Fruit fly (Drosophila melanogaster) whole organism, pupa: ENCODE results near the gene CG18404.

Source experiments
- CG12605 ChIP-seq: fragments of 200-800 bp; sonication (Bioruptor generic); IDR thresholded peaks from 2 replicates; pipeline ENCODE4 v1.3.6; 2022; ENCODE audit warnings: missing biosample characterization, missing genetic modification characterization
- CG13204 ChIP-seq: fragments of 200-800 bp; sonication (Bioruptor generic); optimal IDR thresholded peaks from 2 replicates; lab custom pipeline; 2018; ENCODE audit warnings: missing biosample characterization, mild to moderate bottlenecking, missing genetic modification characterization, moderate library complexity
- CG15710 ChIP-seq: fragments of 200-800 bp; sonication (Bioruptor generic); optimal IDR thresholded peaks from 2 replicates; lab custom pipeline; 2018; ENCODE audit warnings: missing biosample characterization, mild to moderate bottlenecking, missing genetic modification characterization, moderate library complexity
- CG32121 ChIP-seq: fragments of 200-800 bp; sonication (Bioruptor generic); IDR thresholded peaks from 2 replicates; pipeline ENCODE4 v1.3.6; 2022; ENCODE audit warnings: missing biosample characterization, missing genetic modification characterization
- CG34367 ChIP-seq: fragments of 200-800 bp; sonication (Bioruptor generic); optimal IDR thresholded peaks from 2 replicates; lab custom pipeline; 2018; ENCODE audit warnings: missing biosample characterization, mild to moderate bottlenecking, missing genetic modification characterization
- CG4496 ChIP-seq: fragments of 200-800 bp; sonication (Bioruptor generic); IDR thresholded peaks from 3 replicates; pipeline ENCODE4 v1.3.6; 2022; ENCODE audit warnings: missing biosample characterization, missing genetic modification characterization
- CG8159 ChIP-seq: fragments of 200-800 bp; sonication (Bioruptor generic); optimal IDR thresholded peaks from 3 replicates; lab custom pipeline; 2018; ENCODE audit warnings: missing biosample characterization, mild to moderate bottlenecking, missing genetic modification characterization, moderate library complexity
- CG8301 ChIP-seq: fragments of 200-800 bp; sonication (Bioruptor generic); optimal IDR thresholded peaks from 2 replicates; lab custom pipeline; 2018; ENCODE audit warnings: missing biosample characterization, mild to moderate bottlenecking, missing genetic modification characterization
- D1 ChIP-seq: fragments of 200-800 bp; sonication (Bioruptor generic); optimal IDR thresholded peaks from 2 replicates; lab custom pipeline; 2018; ENCODE audit warnings: missing biosample characterization, mild to moderate bottlenecking, missing genetic modification characterization, moderate library complexity
- EcR ChIP-seq: fragments of 200-800 bp; sonication (Bioruptor generic); optimal IDR thresholded peaks from 3 replicates; lab custom pipeline; 2019; ENCODE audit warnings: missing biosample characterization, missing genetic modification characterization, mild to moderate bottlenecking, moderate library complexity, missing genetic modification reagents
- Pif1B ChIP-seq: fragments of 200-800 bp; sonication (Bioruptor generic); optimal IDR thresholded peaks from 3 replicates; lab custom pipeline; 2016; ENCODE audit warnings: missing biosample characterization, missing genetic modification characterization
- Snoo ChIP-seq: fragments of 200-800 bp; sonication (Bioruptor generic); optimal IDR thresholded peaks from 3 replicates; lab custom pipeline; 2017; ENCODE audit warnings: missing biosample characterization, mild to moderate bottlenecking, missing genetic modification characterization, inconsistent platforms
- fd96Ca ChIP-seq: fragments of 200-800 bp; sonication (Bioruptor generic); IDR thresholded peaks from 3 replicates; pipeline ENCODE4 v1.3.6; 2022; ENCODE audit warnings: missing biosample characterization, missing genetic modification characterization
- rn ChIP-seq: fragments of 200-800 bp; sonication (Bioruptor generic); IDR thresholded peaks from 2 replicates; pipeline ENCODE4 v1.3.6; 2022; ENCODE audit warnings: missing biosample characterization, missing genetic modification characterization

dm6 chr3R:30213697-30214096 is 39.3 kb upstream of the CG18404 start, which contains the start of gene CecB:
- TF ChIP-seq CG32121 (GFP tag; lab: Robert Waterston, UW) (no peak), rn (GFP tag; lab: Robert Waterston, UW) (no peak), CG4496 (GFP tag; lab: Robert Waterston, UW) (no peak), CG34367 (no peak), EcR (GFP tag; lab: Kevin White, UChicago) (no peak), fd96Ca (GFP tag; lab: Robert Waterston, UW) (no peak), Pif1B (GFP tag; lab: Kevin White, UChicago) (no peak), CG15710 (no peak), CG8301 (tag; lab: Kevin White, UChicago) (no peak), CG13204 (no peak), CG12605 (GFP tag; lab: Robert Waterston, UW) (no peak), CG8159 (tag; lab: Kevin White, UChicago) (no peak), D1 (no peak), Snoo (no peak)
